Worm (Caenorhabditis elegans): ENCODE results near the gene drl-1.

drl-1 gene

DNA sequence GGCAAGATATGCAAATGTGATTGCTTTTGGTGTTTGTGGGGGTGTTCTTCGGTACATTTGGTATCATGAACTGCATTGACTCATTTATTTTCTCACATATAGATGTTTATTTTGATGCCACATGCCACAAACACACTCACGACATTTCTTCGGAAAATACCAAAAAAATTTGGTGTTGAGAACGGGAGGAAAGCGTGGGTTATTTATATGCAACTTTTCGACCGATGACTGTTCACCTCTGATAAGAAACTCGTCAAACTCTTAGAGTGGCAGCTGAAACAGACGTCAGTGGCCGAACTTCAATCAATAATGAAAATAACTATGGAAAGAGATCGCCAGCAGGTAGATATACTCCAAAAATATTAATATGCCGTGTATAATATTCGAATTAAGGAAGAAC, 53.5 kb downstream of the drl-1 start (continued):
- no peak for TF ChIP-seq madf-9 (GFP tag; conservative IDR thresholded peaks at IDR 0.05)
- TF ChIP-seq vab-7 (GFP tag; IDR thresholded peaks at IDR 0.05): no peak
- no peak for TF ChIP-seq aly-2 (tag; optimal IDR thresholded peaks at IDR 0.05)
- TF ChIP-seq nhr-48 (tag; optimal IDR thresholded peaks at IDR 0.05): no peak
- no peak for TF ChIP-seq sdz-12 (GFP tag; optimal IDR thresholded peaks at IDR 0.05)
- no peak for TF ChIP-seq lin-15B (tag; optimal IDR thresholded peaks at IDR 0.05)
- no peak for TF ChIP-seq nhr-6 (tag; optimal IDR thresholded peaks at IDR 0.05)
- TF ChIP-seq pqm-1 (tag; optimal IDR thresholded peaks at IDR 0.05): peak; percentile 69
- TF ChIP-seq F10B5.3 (tag; optimal IDR thresholded peaks at IDR 0.05): no peak
- TF ChIP-seq lin-38 (GFP tag; IDR thresholded peaks at IDR 0.05): peak; percentile 32; the same call in 1 of the 2 replicates
- TF ChIP-seq madf-5 (GFP tag; IDR thresholded peaks at IDR 0.05): no peak
- TF ChIP-seq lin-29 (GFP tag; IDR thresholded peaks at IDR 0.05): no peak
- TF ChIP-seq ceh-32 (tag; optimal IDR thresholded peaks at IDR 0.05; ENCODE audit: poor library complexity): no peak
- no peak for TF ChIP-seq lir-3 (tag; optimal IDR thresholded peaks at IDR 0.05)
- TF ChIP-seq Y48G9A.11 (GFP tag; IDR thresholded peaks at IDR 0.05): no peak
- no peak for TF ChIP-seq daf-8 (GFP tag; IDR thresholded peaks at IDR 0.05)
- TF ChIP-seq unc-130 (GFP tag; optimal IDR thresholded peaks at IDR 0.05): no peak
- TF ChIP-seq ceh-20 (GFP tag; IDR thresholded peaks at IDR 0.05): no peak
- no peak for TF ChIP-seq F26F4.8 (GFP tag; conservative IDR thresholded peaks at IDR 0.05)
- TF ChIP-seq ceh-28 (tag; optimal IDR thresholded peaks at IDR 0.05): no peak
- no peak for TF ChIP-seq unc-39 (tag; optimal IDR thresholded peaks at IDR 0.05)
- no peak for TF ChIP-seq pha-4 (GFP tag; IDR thresholded peaks at IDR 0.05)
- no peak for TF ChIP-seq pha-4 (tag; optimal IDR thresholded peaks at IDR 0.05)
- TF ChIP-seq set-16 (GFP tag; IDR thresholded peaks at IDR 0.05): no peak
- no peak for TF ChIP-seq mep-1 (tag; optimal IDR thresholded peaks at IDR 0.05)
- no peak for TF ChIP-seq spr-1 (tag; optimal IDR thresholded peaks at IDR 0.05)
- no peak for TF ChIP-seq ceh-62 (tag; optimal IDR thresholded peaks at IDR 0.05)
- no peak for TF ChIP-seq nhr-11 (tag; optimal IDR thresholded peaks at IDR 0.05)
- peak; percentile 43; the same call in 1 of the 2 replicates for TF ChIP-seq dmd-6 (GFP tag; IDR thresholded peaks at IDR 0.05)
- no peak for TF ChIP-seq snpc-1.2 (GFP tag; IDR thresholded peaks at IDR 0.05)
- no peak for TF ChIP-seq F44E2.7 (GFP tag; IDR thresholded peaks at IDR 0.05)
- TF ChIP-seq daf-16 (GFP tag; optimal IDR thresholded peaks at IDR 0.05): no peak
- TF ChIP-seq daf-16 (tag; optimal IDR thresholded peaks at IDR 0.05): peak; percentile 81
- TF ChIP-seq hmg-1.1 (GFP tag; IDR thresholded peaks at IDR 0.05): no peak
- TF ChIP-seq mdt-29 (GFP tag; IDR thresholded peaks at IDR 0.05): no peak
- TF ChIP-seq cey-2 (tag; optimal IDR thresholded peaks at IDR 0.05; ENCODE audit: borderline replicate concordance, insufficient read depth): no peak
- no peak for TF ChIP-seq tra-1 (GFP tag; IDR thresholded peaks at IDR 0.05)
- TF ChIP-seq nhr-111 (GFP tag; optimal IDR thresholded peaks at IDR 0.05): no peak
- TF ChIP-seq ZK546.5 (tag; optimal IDR thresholded peaks at IDR 0.05): no peak

DNA sequence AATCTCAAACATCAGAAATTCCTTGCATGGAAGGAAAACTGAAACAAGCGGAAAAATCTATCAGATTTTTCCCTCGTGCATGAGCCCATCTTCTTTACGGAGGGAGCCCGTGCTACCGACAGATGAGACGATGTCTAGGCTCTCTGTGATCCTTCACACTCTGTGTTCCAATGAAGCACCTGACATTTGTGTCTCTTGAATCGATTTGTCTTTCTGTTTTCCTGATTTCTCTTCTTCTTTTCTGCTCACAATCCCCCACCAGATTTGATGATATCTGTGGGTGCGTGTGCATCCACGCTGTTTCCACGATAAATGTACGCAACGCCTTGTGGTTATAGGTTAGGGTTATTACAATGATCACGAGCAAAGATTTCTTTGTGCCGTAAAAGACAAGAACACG, 54.0 kb downstream of the drl-1 start:
- TF ChIP-seq nhr-41 (GFP tag; IDR thresholded peaks at IDR 0.05) (no peak), zfp-2 (tag; optimal IDR thresholded peaks at IDR 0.05) (no peak), ceh-62 (tag; optimal IDR thresholded peaks at IDR 0.05) (no peak), nhr-11 (tag; optimal IDR thresholded peaks at IDR 0.05) (peak; percentile 38), mxl-3 (GFP tag; optimal IDR thresholded peaks at IDR 0.05) (peak; percentile 36)
